Worm (Caenorhabditis elegans) whole organism, young adult: Measurements from ENCODE around the gene F11A10.6.
A peak's percentile ranks its signal among the peaks of the same experiment; 100 is the strongest.

Source experiments
- B0019.2 ChIP-seq: fragments of 200-800 bp; sonication (Bioruptor generic); conservative IDR thresholded peaks from 2 replicates; pipeline ENCODE4 v1.3.6; 2022; ENCODE audit warnings: missing genetic modification reagents, missing genetic modification characterization, missing compliant biosample characterization
- B0035.1 ChIP-seq: sonication (generic microtip); optimal IDR thresholded peaks from 2 replicates; lab custom pipeline; 2016; ENCODE audit warnings: missing genetic modification characterization, mild to moderate bottlenecking, missing compliant biosample characterization, missing genotype, missing genetic modification reagents
- B0261.1 ChIP-seq: sonication (generic microtip); optimal IDR thresholded peaks from 2 replicates; lab custom pipeline; 2016; ENCODE audit warnings: mild to moderate bottlenecking, missing genetic modification characterization, moderate library complexity, missing compliant biosample characterization
- D2030.7 ChIP-seq: fragments of 200-800 bp; sonication (Bioruptor generic); IDR thresholded peaks from 2 replicates; pipeline ENCODE4 v1.3.6; 2022; ENCODE audit warnings: missing genetic modification reagents, missing genetic modification characterization, missing compliant biosample characterization
- F33H1.4 ChIP-seq: fragments of 200-800 bp; sonication (Bioruptor generic); IDR thresholded peaks from 2 replicates; pipeline ENCODE4 v1.3.6; 2022; ENCODE audit warnings: missing genetic modification reagents, missing genetic modification characterization, missing compliant biosample characterization
- F52B5.7 ChIP-seq: sonication (generic microtip); optimal IDR thresholded peaks from 2 replicates; lab custom pipeline; 2016; ENCODE audit warnings: mild to moderate bottlenecking, missing genetic modification characterization, missing compliant biosample characterization
- Y67H2A.10 ChIP-seq: fragments of 200-800 bp; sonication (Bioruptor generic); conservative IDR thresholded peaks from 2 replicates; pipeline ENCODE4 v1.3.6; 2022; ENCODE audit warnings: missing genetic modification reagents, missing genetic modification characterization, missing compliant biosample characterization
- aptf-3 ChIP-seq: fragments of 200-800 bp; sonication (Bioruptor generic); IDR thresholded peaks from 2 replicates; pipeline ENCODE4 v1.3.6; 2022; ENCODE audit warnings: missing genetic modification characterization, missing compliant biosample characterization
- attf-5 ChIP-seq: fragments of 200-800 bp; sonication (Bioruptor generic); optimal IDR thresholded peaks from 2 replicates; lab custom pipeline; 2018; ENCODE audit warnings: mild to moderate bottlenecking, missing genetic modification characterization, missing compliant biosample characterization
- bed-2 ChIP-seq: fragments of 200-800 bp; sonication (Bioruptor generic); IDR thresholded peaks from 2 replicates; pipeline ENCODE4 v1.3.6; 2022; ENCODE audit warnings: missing genetic modification reagents, missing genetic modification characterization, missing compliant biosample characterization
- cebp-2 ChIP-seq: fragments of 200-800 bp; sonication (Bioruptor generic); IDR thresholded peaks from 2 replicates; pipeline ENCODE4 v1.3.6; 2022; ENCODE audit warnings: missing genetic modification characterization, missing compliant biosample characterization
- ceh-100 ChIP-seq: fragments of 200-800 bp; sonication (Bioruptor generic); IDR thresholded peaks from 2 replicates; pipeline ENCODE4 v1.3.6; 2022; ENCODE audit warnings: missing genetic modification reagents, missing genetic modification characterization, missing compliant biosample characterization
- ceh-40 ChIP-seq: fragments of 200-800 bp; sonication (Bioruptor generic); IDR thresholded peaks from 2 replicates; pipeline ENCODE4 v1.3.6; 2022; ENCODE audit warnings: missing genetic modification characterization, missing compliant biosample characterization
- ceh-91 ChIP-seq: fragments of 200-800 bp; sonication (Bioruptor generic); IDR thresholded peaks from 2 replicates; pipeline ENCODE4 v1.3.6; 2022; ENCODE audit warnings: missing genetic modification reagents, missing genetic modification characterization, missing compliant biosample characterization
- dox-1 ChIP-seq: fragments of 200-800 bp; sonication (Bioruptor generic); IDR thresholded peaks from 2 replicates; pipeline ENCODE4 v1.3.6; 2022; ENCODE audit warnings: missing genetic modification reagents, missing genetic modification characterization, missing compliant biosample characterization
- dpff-1 ChIP-seq: sonication (generic microtip); optimal IDR thresholded peaks from 2 replicates; lab custom pipeline; 2017; ENCODE audit warnings: mild to moderate bottlenecking, missing genetic modification characterization, missing compliant biosample characterization
- dpl-1 ChIP-seq: fragments of 150-350 bp; optimal IDR thresholded peaks from 2 replicates; lab custom pipeline; 2014; ENCODE audit warnings: missing biosample characterization, missing genetic modification reagents, missing genetic modification characterization
- egl-18 ChIP-seq: fragments of 200-800 bp; sonication (Bioruptor generic); IDR thresholded peaks from 2 replicates; pipeline ENCODE4 v1.3.6; 2022; ENCODE audit warnings: missing genetic modification reagents, missing genetic modification characterization, missing compliant biosample characterization
- him-1 ChIP-seq: sonication (generic microtip); optimal IDR thresholded peaks from 2 replicates; lab custom pipeline; 2016; ENCODE audit warnings: missing genotype, missing genetic modification reagents, missing genetic modification characterization, missing compliant biosample characterization
- hlh-12 ChIP-seq: sonication (generic microtip); optimal IDR thresholded peaks from 2 replicates; lab custom pipeline; 2016; ENCODE audit warnings: missing genetic modification characterization, missing compliant biosample characterization
- hmg-1.2 ChIP-seq: fragments of 200-800 bp; sonication (Bioruptor generic); IDR thresholded peaks from 2 replicates; pipeline ENCODE4 v1.3.6; 2022; ENCODE audit warnings: missing genetic modification reagents, missing genetic modification characterization, missing compliant biosample characterization
- lin-54 ChIP-seq: fragments of 200-800 bp; sonication (Bioruptor generic); optimal IDR thresholded peaks from 2 replicates; lab custom pipeline; 2018; ENCODE audit warnings: mild to moderate bottlenecking, missing genetic modification characterization, missing compliant biosample characterization
- lsl-1 ChIP-seq: fragments of 200-800 bp; sonication (Bioruptor generic); optimal IDR thresholded peaks from 2 replicates; lab custom pipeline; 2018; ENCODE audit warnings: mild to moderate bottlenecking, missing genetic modification characterization, moderate library complexity, missing compliant biosample characterization
- lsy-27 ChIP-seq: sonication (generic microtip); optimal IDR thresholded peaks from 2 replicates; lab custom pipeline; 2017; ENCODE audit warnings: missing genetic modification characterization, mild to moderate bottlenecking, missing compliant biosample characterization, antibody characterized with exemption, missing genotype, borderline replicate concordance; ENCODE audit not compliant: insufficient read depth
- mel-28 ChIP-seq: sonication (generic microtip); optimal IDR thresholded peaks from 2 replicates; lab custom pipeline; 2016; ENCODE audit warnings: borderline replicate concordance, mild to moderate bottlenecking, missing genetic modification characterization, missing compliant biosample characterization
- mes-4 ChIP-seq: sonication (generic microtip); optimal IDR thresholded peaks from 2 replicates; lab custom pipeline; 2016; ENCODE audit warnings: missing genotype, missing genetic modification characterization, missing compliant biosample characterization
- pha-4 ChIP-seq: fragments of 150-350 bp; sonication (generic microtip); optimal IDR thresholded peaks from 2 replicates; lab custom pipeline; 2014; ENCODE audit warnings: missing biosample characterization, missing genetic modification reagents, missing genetic modification characterization
- rec-8 ChIP-seq, 2 experiments: sonication (generic microtip); optimal IDR thresholded peaks; 2 replicates each; lab custom pipeline; 2016; ENCODE audit warnings: mild to moderate bottlenecking in 2 of 2, missing genetic modification characterization in 2 of 2, missing genetic modification reagents in 2 of 2, missing genotype in 2 of 2, missing biosample characterization in 1 of 2, missing compliant biosample characterization in 1 of 2, moderate library complexity in 1 of 2
- sea-2 ChIP-seq: fragments of 200-800 bp; sonication (Bioruptor generic); IDR thresholded peaks from 2 replicates; pipeline ENCODE4 v1.3.6; 2022; ENCODE audit warnings: missing genetic modification characterization, missing compliant biosample characterization
- snpc-1.1 ChIP-seq: sonication (generic microtip); optimal IDR thresholded peaks from 2 replicates; lab custom pipeline; 2017; ENCODE audit warnings: missing genetic modification characterization, mild to moderate bottlenecking, missing compliant biosample characterization, antibody characterized with exemption, moderate library complexity, missing genotype, missing genetic modification reagents; ENCODE audit not compliant: insufficient read depth
- snpc-1.3 ChIP-seq: sonication (generic microtip); optimal IDR thresholded peaks from 2 replicates; lab custom pipeline; 2017; ENCODE audit warnings: missing genetic modification characterization, mild to moderate bottlenecking, missing compliant biosample characterization, antibody characterized with exemption, moderate library complexity, missing genotype, missing genetic modification reagents; ENCODE audit not compliant: insufficient read depth
- snpc-3.4 ChIP-seq: sonication (generic microtip); optimal IDR thresholded peaks from 2 replicates; lab custom pipeline; 2017; ENCODE audit warnings: missing genetic modification characterization, mild to moderate bottlenecking, missing compliant biosample characterization, antibody characterized with exemption, moderate library complexity, missing genotype, missing genetic modification reagents
- snpc-4 ChIP-seq, 5 experiments: fragments of 150-350 bp in 1 of 5; sonication (generic microtip) in 4 of 5; optimal IDR thresholded peaks; 2 replicates each; lab custom pipeline; 2014 to 2018; ENCODE audit warnings: missing genetic modification characterization in 5 of 5, missing biosample characterization in 3 of 5, antibody characterized with exemption in 2 of 5, mild to moderate bottlenecking in 2 of 5, missing compliant biosample characterization in 2 of 5, missing genotype in 2 of 5, moderate library complexity in 2 of 5, missing genetic modification reagents in 1 of 5
- tbp1 ChIP-seq: fragments of 200-800 bp; sonication (Bioruptor generic); optimal IDR thresholded peaks from 2 replicates; lab custom pipeline; 2018; ENCODE audit warnings: mild to moderate bottlenecking, missing genetic modification characterization, missing compliant biosample characterization
- ztf-26 ChIP-seq: sonication (generic microtip); optimal IDR thresholded peaks from 2 replicates; lab custom pipeline; 2017; ENCODE audit warnings: missing genetic modification characterization, missing compliant biosample characterization
- ztf-6 ChIP-seq: fragments of 200-800 bp; sonication (Bioruptor generic); IDR thresholded peaks from 2 replicates; pipeline ENCODE4 v1.3.6; 2022; ENCODE audit warnings: missing genetic modification reagents, missing genetic modification characterization, missing compliant biosample characterization

The F11A10.6 gene

DNA sequence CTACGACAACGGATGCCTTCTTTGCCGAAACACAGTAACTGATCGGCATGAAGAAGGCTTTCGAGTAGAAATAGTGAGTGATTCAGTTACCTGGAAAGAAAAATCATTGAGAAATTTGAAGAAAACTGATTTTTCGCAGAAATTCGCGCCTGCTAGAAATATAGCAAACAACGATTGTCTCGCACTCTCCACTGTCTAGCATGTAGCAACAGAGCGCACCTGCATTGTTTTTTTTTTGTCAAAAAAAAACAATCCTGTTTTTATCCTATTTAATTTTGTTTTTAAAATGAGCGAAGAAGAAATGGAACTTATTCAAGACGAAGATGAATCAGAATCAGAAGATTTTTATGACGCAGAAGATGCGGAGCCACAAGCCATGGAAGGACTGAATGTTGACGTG lies 31.6 kb upstream of the F11A10.6 start, which contains the start of the genes ddb-1 and M18.6 (continued):
- TF ChIP-seq ceh-91 (GFP tag; lab: Robert Waterston, UW) (no peak), lin-54 (peak; percentile 15), F33H1.4 (GFP tag; lab: Robert Waterston, UW) (peak; percentile 47; the same call in 1 of the 2 replicates), dpff-1 (tag; lab: Kevin White, UChicago) (no peak), tbp1 (GFP tag; lab: Kevin White, UChicago) (peak; percentile 7), snpc-4 (GFP tag; optimal IDR thresholded peaks at IDR 0.05; lab: Kevin White, UChicago) (no peak), snpc-4 (tag; optimal IDR thresholded peaks at IDR 0.05; lab: Kevin White, UChicago) (peak in 2 of 4 experiments; percentile 33 to 42), rec-8 (tag; optimal IDR thresholded peaks at IDR 0.05; lab: Kevin White, UChicago) (no peak), attf-5 (GFP tag; lab: Kevin White, UChicago) (peak; percentile 43), cebp-2 (GFP tag; lab: Robert Waterston, UW) (no peak), snpc-1.3 (no peak), bed-2 (GFP tag; lab: Robert Waterston, UW) (no peak), dpl-1 (GFP tag; lab: Kevin White, UChicago) (peak; percentile 56), D2030.7 (GFP tag; lab: Robert Waterston, UW) (0 out of 2 replicates have a peak, but pooled peaks have one; percentile 34)

ce11 chrIV:12120536-12120935 lies 31.1 kb upstream of the F11A10.6 start:
- TF ChIP-seq lsy-27 (tag; lab: Kevin White, UChicago): no peak
- no peak for TF ChIP-seq aptf-3
- no peak for TF ChIP-seq dox-1
- no peak for TF ChIP-seq sea-2 (GFP tag; lab: Robert Waterston, UW)
- TF ChIP-seq mes-4 (tag; lab: Kevin White, UChicago): no peak
- TF ChIP-seq B0035.1: no peak
- TF ChIP-seq B0019.2 (GFP tag; lab: Robert Waterston, UW): no peak
- no peak for TF ChIP-seq pha-4
- TF ChIP-seq him-1 (tag; lab: Kevin White, UChicago): no peak
- no peak for TF ChIP-seq egl-18
- TF ChIP-seq lsl-1 (GFP tag; lab: Kevin White, UChicago): no peak
- TF ChIP-seq mel-28: no peak
- no peak for TF ChIP-seq B0261.1 (tag; lab: Kevin White, UChicago)
- no peak for TF ChIP-seq F52B5.7 (tag; lab: Kevin White, UChicago)
- no peak for TF ChIP-seq hlh-12 (tag; lab: Kevin White, UChicago)
- TF ChIP-seq ztf-6 (GFP tag; lab: Robert Waterston, UW): no peak
- TF ChIP-seq hmg-1.2 (GFP tag; lab: Robert Waterston, UW): no peak
- TF ChIP-seq, all 124 proteins: peak for 0

ce11 chrIV:12114498-12114897 lies 25.0 kb upstream of the F11A10.6 start:
- no peak for TF ChIP-seq Y67H2A.10 (GFP tag; lab: Robert Waterston, UW)
- peak; percentile 66 for TF ChIP-seq hmg-1.2 (GFP tag; lab: Robert Waterston, UW)
- TF ChIP-seq ceh-100: no peak
- TF ChIP-seq ceh-91 (GFP tag; lab: Robert Waterston, UW): no peak
- no peak for TF ChIP-seq ztf-26
- 0 out of 2 replicates have a peak, but pooled peaks have one; percentile 23 for TF ChIP-seq cebp-2 (GFP tag; lab: Robert Waterston, UW)

DNA sequence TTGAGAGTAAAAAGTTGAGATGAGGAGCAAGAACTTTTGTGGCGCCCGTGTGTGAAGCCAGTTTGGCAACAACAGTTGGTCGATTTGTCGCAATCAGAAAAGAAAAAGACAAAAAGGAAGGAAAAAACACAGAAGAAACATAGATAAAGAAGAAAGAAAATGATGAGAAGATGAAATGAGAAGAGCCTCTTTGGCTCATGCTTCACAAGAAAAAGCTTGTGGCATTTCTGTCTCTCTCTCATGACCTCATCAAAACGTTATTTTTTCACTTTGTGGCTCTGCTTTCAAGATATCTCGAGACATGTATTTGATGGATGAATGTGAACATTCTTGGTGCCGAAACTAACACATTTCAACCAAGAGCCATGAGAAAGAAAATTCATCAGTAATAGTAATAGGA lies 23.6 kb upstream of the F11A10.6 start:
- TF ChIP-seq Y67H2A.10 (GFP tag; lab: Robert Waterston, UW) (no peak), snpc-1.1 (tag; lab: Kevin White, UChicago) (no peak), ceh-40 (no peak), snpc-3.4 (tag; lab: Kevin White, UChicago) (no peak)
